Fruit fly (Drosophila melanogaster) whole organism, wandering third instar larva: ENCODE results near the gene Kdsr.

Experiments used
- Dfd ChIP-seq: fragments of >200 bp; optimal IDR thresholded peaks from 2 replicates; lab custom pipeline; 2017; ENCODE audit warnings: missing biosample characterization, missing genetic modification characterization
- psq ChIP-seq: fragments of 200-800 bp; sonication (Bioruptor generic); optimal IDR thresholded peaks from 3 replicates; lab custom pipeline; 2017; ENCODE audit warnings: missing biosample characterization, mild to moderate bottlenecking, missing genetic modification characterization, moderate library complexity

dm6 chr3R:25273537-25273936 lies 11.2 kb upstream of the Kdsr start, which contains the start of gene CG11878:
- no peak for TF ChIP-seq Dfd (GFP tag; lab: Kevin White, UChicago)
- no peak for TF ChIP-seq psq (GFP tag; lab: Kevin White, UChicago)
